Fruit fly (Drosophila melanogaster) whole organism, embryonic: ENCODE data around the gene osi.
A peak's percentile ranks its signal among the peaks of the same experiment; 100 is the strongest.

ENCODE experiments used
- CG10543 ChIP-seq: fragments of 200-800 bp; sonication (Bioruptor generic); optimal IDR thresholded peaks from 3 replicates; lab custom pipeline; 2017; ENCODE audit warnings: missing biosample characterization, mild to moderate bottlenecking, missing genetic modification characterization, moderate library complexity
- CG11456 ChIP-seq: fragments of 200-800 bp; sonication (Bioruptor generic); IDR thresholded peaks from 3 replicates; pipeline ENCODE4 v1.3.6; 2022; ENCODE audit warnings: missing biosample characterization, missing genetic modification characterization
- CG12219 ChIP-seq: fragments of 200-800 bp; sonication (Bioruptor generic); optimal IDR thresholded peaks from 3 replicates; lab custom pipeline; 2018; ENCODE audit warnings: missing biosample characterization, mild to moderate bottlenecking, missing genetic modification characterization
- CG1233 ChIP-seq: fragments of 200-800 bp; sonication (Bioruptor generic); optimal IDR thresholded peaks from 4 replicates; lab custom pipeline; 2018; ENCODE audit warnings: missing biosample characterization, mild to moderate bottlenecking, missing genetic modification characterization
- CG13123 ChIP-seq: fragments of 200-800 bp; sonication (Bioruptor generic); optimal IDR thresholded peaks from 2 replicates; lab custom pipeline; 2016; ENCODE audit warnings: missing biosample characterization, missing genetic modification characterization
- CG13287 ChIP-seq: fragments of 200-800 bp; sonication (Bioruptor generic); IDR thresholded peaks from 2 replicates; pipeline ENCODE4 v1.3.6; 2022; ENCODE audit warnings: missing biosample characterization, missing genetic modification characterization; ENCODE audit not compliant: partially characterized antibody
- CG13296 ChIP-seq: fragments of 200-800 bp; sonication (Bioruptor generic); optimal IDR thresholded peaks from 3 replicates; lab custom pipeline; 2018; ENCODE audit warnings: missing biosample characterization, mild to moderate bottlenecking, missing genetic modification characterization
- CG14710 ChIP-seq: fragments of 200-800 bp; sonication (Bioruptor generic); optimal IDR thresholded peaks from 3 replicates; lab custom pipeline; 2019; ENCODE audit warnings: missing biosample characterization, mild to moderate bottlenecking, missing genetic modification characterization, moderate library complexity
- CG16815 ChIP-seq: fragments of 200-800 bp; sonication (Bioruptor generic); optimal IDR thresholded peaks from 3 replicates; lab custom pipeline; 2017; ENCODE audit warnings: missing biosample characterization, mild to moderate bottlenecking, missing genetic modification characterization
- CG18764 ChIP-seq: fragments of 200-800 bp; sonication (Bioruptor generic); optimal IDR thresholded peaks from 3 replicates; lab custom pipeline; 2016; ENCODE audit warnings: missing biosample characterization, missing genetic modification characterization
- CG2120 ChIP-seq: fragments of 200-800 bp; sonication (Bioruptor generic); optimal IDR thresholded peaks from 3 replicates; lab custom pipeline; 2016; ENCODE audit warnings: missing biosample characterization, missing genetic modification characterization
- CG34376 ChIP-seq: fragments of 200-800 bp; sonication (Bioruptor generic); optimal IDR thresholded peaks from 2 replicates; lab custom pipeline; 2018; ENCODE audit warnings: missing biosample characterization, mild to moderate bottlenecking, missing genetic modification characterization
- CG3726 ChIP-seq: fragments of 200-800 bp; sonication (Bioruptor generic); IDR thresholded peaks from 3 replicates; pipeline ENCODE4, ENCODE4 v1.3.6; 2022; ENCODE audit warnings: missing biosample characterization, missing genetic modification characterization
- CG6272 ChIP-seq: fragments of 200-800 bp; sonication (Bioruptor generic); IDR thresholded peaks from 2 replicates; pipeline ENCODE4 v1.3.6; 2022; ENCODE audit warnings: missing biosample characterization, missing genetic modification characterization
- CG7839 ChIP-seq: fragments of 200-800 bp; sonication (Bioruptor generic); optimal IDR thresholded peaks from 3 replicates; lab custom pipeline; 2018; ENCODE audit warnings: missing biosample characterization, mild to moderate bottlenecking, missing genetic modification characterization, moderate library complexity
- Dbx ChIP-seq: fragments of 200-800 bp; sonication (Bioruptor generic); IDR thresholded peaks from 3 replicates; pipeline ENCODE4 v1.3.6; 2022; ENCODE audit warnings: missing biosample characterization, missing genetic modification characterization
- Doc2 ChIP-seq: fragments of 200-800 bp; sonication (Bioruptor generic); IDR thresholded peaks from 2 replicates; pipeline ENCODE4 v1.3.6; 2022; ENCODE audit warnings: missing biosample characterization, missing genetic modification characterization
- E2f1 ChIP-seq: fragments of 200-800 bp; sonication (Bioruptor generic); IDR thresholded peaks from 2 replicates; pipeline ENCODE4 v1.3.6; 2022; ENCODE audit warnings: missing biosample characterization, missing genetic modification characterization
- H2.0 ChIP-seq: fragments of 200-800 bp; sonication (Bioruptor generic); IDR thresholded peaks from 2 replicates; pipeline ENCODE4 v1.3.6; 2022; ENCODE audit warnings: missing biosample characterization, missing genetic modification characterization
- HLH4C ChIP-seq: fragments of 200-800 bp; sonication (Bioruptor generic); IDR thresholded peaks from 3 replicates; pipeline ENCODE4 v1.3.6; 2022; ENCODE audit warnings: missing biosample characterization, missing genetic modification characterization; ENCODE audit not compliant: partially characterized antibody
- HmgZ ChIP-seq: fragments of 200-800 bp; sonication (Bioruptor generic); optimal IDR thresholded peaks from 2 replicates; lab custom pipeline; 2018; ENCODE audit warnings: missing biosample characterization, mild to moderate bottlenecking, missing genetic modification characterization
- Hmr ChIP-seq: fragments of 200-800 bp; sonication (Bioruptor generic); optimal IDR thresholded peaks from 3 replicates; lab custom pipeline; 2017; ENCODE audit warnings: mild to moderate bottlenecking, missing biosample characterization, missing genetic modification reagents, missing genetic modification characterization
- Hsf ChIP-seq: fragments of 200-800 bp; sonication (Bioruptor generic); optimal IDR thresholded peaks from 3 replicates; lab custom pipeline; 2016; ENCODE audit warnings: missing biosample characterization, missing genetic modification characterization
- Stat92E ChIP-seq, 3 experiments: fragments of >200 bp in 2 of 3; fragments of 200-800 bp in 1 of 3; sonication (Bioruptor generic) in 1 of 3; optimal IDR thresholded peaks; 2 replicates each; lab custom pipeline; 2017 to 2019; ENCODE audit warnings: missing biosample characterization in 3 of 3, missing genetic modification characterization in 3 of 3, mild to moderate bottlenecking in 1 of 3, moderate library complexity in 1 of 3
- Taf1 ChIP-seq: fragments of 200-800 bp; sonication (Bioruptor generic); IDR thresholded peaks from 2 replicates; pipeline ENCODE4 v1.3.6; 2022; ENCODE audit warnings: missing biosample characterization, missing genetic modification characterization
- amos ChIP-seq: fragments of 200-800 bp; sonication (Bioruptor generic); IDR thresholded peaks from 2 replicates; pipeline ENCODE4 v1.3.6; 2022; ENCODE audit warnings: missing biosample characterization, missing genetic modification characterization; ENCODE audit not compliant: partially characterized antibody
- ash1 ChIP-seq: fragments of 200-800 bp; sonication (Bioruptor generic); optimal IDR thresholded peaks from 2 replicates; lab custom pipeline; 2018; ENCODE audit warnings: missing biosample characterization, mild to moderate bottlenecking, missing genetic modification characterization
- bsh ChIP-seq, 2 experiments: fragments of 200-800 bp; sonication (Bioruptor generic); optimal IDR thresholded peaks; 2 replicates each; lab custom pipeline; 2017 to 2018; ENCODE audit warnings: mild to moderate bottlenecking in 2 of 2, missing biosample characterization in 2 of 2, missing genetic modification characterization in 2 of 2, moderate library complexity in 1 of 2
- ci ChIP-seq: fragments of 200-800 bp; sonication (Bioruptor generic); IDR thresholded peaks from 3 replicates; pipeline ENCODE4 v1.3.6; 2022; ENCODE audit warnings: missing biosample characterization, missing genetic modification characterization
- dan ChIP-seq: fragments of 200-800 bp; sonication (Bioruptor generic); IDR thresholded peaks from 2 replicates; pipeline ENCODE4 v1.3.6; 2022; ENCODE audit warnings: missing biosample characterization, missing genetic modification characterization
- exex ChIP-seq: fragments of 200-800 bp; sonication (Bioruptor generic); optimal IDR thresholded peaks from 4 replicates; lab custom pipeline; 2018; ENCODE audit warnings: missing biosample characterization, mild to moderate bottlenecking, missing genetic modification characterization, moderate library complexity
- fd96Cb ChIP-seq: fragments of 200-800 bp; sonication (Bioruptor generic); optimal IDR thresholded peaks from 2 replicates; lab custom pipeline; 2018; ENCODE audit warnings: missing biosample characterization, mild to moderate bottlenecking, missing genetic modification characterization, moderate library complexity
- gro ChIP-seq: fragments of 200-800 bp; sonication (Bioruptor generic); optimal IDR thresholded peaks from 2 replicates; lab custom pipeline; 2016; ENCODE audit warnings: missing biosample characterization, missing genetic modification characterization
- ham ChIP-seq: fragments of 200-800 bp; sonication (Bioruptor generic); IDR thresholded peaks from 2 replicates; pipeline ENCODE4 v1.3.6; 2022; ENCODE audit warnings: missing biosample characterization, missing genetic modification characterization
- ind ChIP-seq: fragments of 200-800 bp; sonication (Bioruptor generic); optimal IDR thresholded peaks from 3 replicates; lab custom pipeline; 2016; ENCODE audit warnings: missing biosample characterization, missing genetic modification characterization
- jumu ChIP-seq: fragments of 200-800 bp; sonication (Bioruptor generic); optimal IDR thresholded peaks from 3 replicates; lab custom pipeline; 2016; ENCODE audit warnings: missing biosample characterization, missing genetic modification characterization
- lab ChIP-seq: fragments of 200-800 bp; sonication (Bioruptor generic); optimal IDR thresholded peaks from 3 replicates; lab custom pipeline; 2017; ENCODE audit warnings: missing biosample characterization, missing genetic modification characterization, mild to moderate bottlenecking, moderate library complexity, missing genetic modification reagents
- psq ChIP-seq: fragments of 200-800 bp; sonication (Bioruptor generic); optimal IDR thresholded peaks from 2 replicates; lab custom pipeline; 2017; ENCODE audit warnings: missing biosample characterization, missing genetic modification characterization
- pum ChIP-seq: fragments of 200-800 bp; sonication (Bioruptor generic); optimal IDR thresholded peaks from 2 replicates; lab custom pipeline; 2016; ENCODE audit warnings: missing biosample characterization, missing genetic modification characterization
- ranshi ChIP-seq: fragments of 200-800 bp; sonication (Bioruptor generic); IDR thresholded peaks from 2 replicates; pipeline ENCODE4 v1.3.6; 2022; ENCODE audit warnings: missing biosample characterization, missing genetic modification characterization
- salm ChIP-seq: fragments of 200-800 bp; sonication (Bioruptor generic); optimal IDR thresholded peaks from 2 replicates; lab custom pipeline; 2018; ENCODE audit warnings: missing biosample characterization, mild to moderate bottlenecking, missing genetic modification characterization
- so ChIP-seq: fragments of 200-800 bp; sonication (Bioruptor generic); IDR thresholded peaks from 3 replicates; pipeline ENCODE4 v1.3.6; 2022; ENCODE audit warnings: missing biosample characterization, missing genetic modification characterization
- tll ChIP-seq, 2 experiments: fragments of 200-800 bp in 1 of 2; fragments of >200 bp in 1 of 2; sonication (Bioruptor generic) in 1 of 2; optimal IDR thresholded peaks; 2 replicates each; lab custom pipeline; 2017 to 2019; ENCODE audit warnings: missing biosample characterization in 2 of 2, missing genetic modification characterization in 2 of 2, mild to moderate bottlenecking in 1 of 2, moderate library complexity in 1 of 2
- vvl ChIP-seq: fragments of 200-800 bp; sonication (Bioruptor generic); IDR thresholded peaks from 2 replicates; pipeline ENCODE4 v1.3.6; 2022; ENCODE audit warnings: missing biosample characterization, missing genetic modification characterization
- zen ChIP-seq: fragments of 200-800 bp; sonication (Bioruptor generic); optimal IDR thresholded peaks from 3 replicates; lab custom pipeline; 2018; ENCODE audit warnings: missing biosample characterization, mild to moderate bottlenecking, missing genetic modification characterization, moderate library complexity

Gene osi

dm6 chr2L:16862526-16862925 is 25.2 kb downstream of the osi start (continued):
- TF ChIP-seq psq (GFP tag; lab: Kevin White, UChicago) (no peak), CG13296 (no peak), CG2120 (no peak), CG14710 (no peak), HmgZ (tag; lab: Kevin White, UChicago) (no peak), CG34376 (GFP tag; lab: Kevin White, UChicago) (no peak), CG3726 (GFP tag; lab: Robert Waterston, UW) (no peak), Hmr (no peak), CG12219 (GFP tag; lab: Kevin White, UChicago) (no peak), so (GFP tag; lab: Robert Waterston, UW) (no peak), ash1 (GFP tag; lab: Kevin White, UChicago) (no peak), HLH4C (GFP tag; lab: Robert Waterston, UW) (no peak), fd96Cb (tag; lab: Kevin White, UChicago) (no peak), salm (no peak), Stat92E (GFP tag; optimal IDR thresholded peaks at IDR 0.05; lab: Kevin White, UChicago) (no peak), gro (GFP tag; lab: Kevin White, UChicago) (no peak), E2f1 (GFP tag; lab: Robert Waterston, UW) (no peak), dan (GFP tag; lab: Robert Waterston, UW) (no peak), lab (GFP tag; lab: Kevin White, UChicago) (no peak), CG11456 (GFP tag; lab: Robert Waterston, UW) (no peak), ind (GFP tag; lab: Kevin White, UChicago) (no peak), ham (GFP tag; lab: Robert Waterston, UW) (no peak), CG18764 (GFP tag; lab: Kevin White, UChicago) (no peak), Taf1 (no peak), jumu (GFP tag; lab: Kevin White, UChicago) (no peak), CG16815 (GFP tag; lab: Kevin White, UChicago) (no peak), amos (GFP tag; lab: Robert Waterston, UW) (no peak), tll (GFP tag; optimal IDR thresholded peaks at IDR 0.05; lab: Kevin White, UChicago) (no peak), zen (tag; lab: Kevin White, UChicago) (peak; percentile 11), H2.0 (GFP tag; lab: Robert Waterston, UW) (no peak), vvl (GFP tag; lab: Robert Waterston, UW) (peak; percentile 35; the same call in 1 of the 2 replicates), CG13123 (GFP tag; lab: Kevin White, UChicago) (no peak), pum (GFP tag; lab: Kevin White, UChicago) (no peak), bsh (GFP tag; optimal IDR thresholded peaks at IDR 0.05; lab: Kevin White, UChicago) (no peak), CG7839 (tag; lab: Kevin White, UChicago) (no peak), Hsf (GFP tag; lab: Kevin White, UChicago) (no peak), CG13287 (GFP tag; lab: Robert Waterston, UW) (peak; percentile 16; the same call in 1 of the 2 replicates), ranshi (GFP tag; lab: Robert Waterston, UW) (no peak), CG1233 (GFP tag; lab: Kevin White, UChicago) (no peak), exex (tag; lab: Kevin White, UChicago) (peak; percentile 75), CG6272 (GFP tag; lab: Robert Waterston, UW) (no peak), Doc2 (GFP tag; lab: Robert Waterston, UW) (no peak), CG10543 (GFP tag; lab: Kevin White, UChicago) (no peak), ci (GFP tag; lab: Robert Waterston, UW) (0 out of 3 replicates have a peak, but pooled peaks have one; percentile 22), Dbx (GFP tag; lab: Robert Waterston, UW) (no peak)
